Fruit fly (Drosophila melanogaster) whole organism, embryonic: ENCODE results near the gene shd.
A peak's percentile ranks its signal among the peaks of the same experiment; 100 is the strongest.

Experiments used
- Asciz ChIP-seq: fragments of 200-800 bp; sonication (Bioruptor generic); optimal IDR thresholded peaks from 2 replicates; lab custom pipeline; 2017; ENCODE audit warnings: missing biosample characterization, mild to moderate bottlenecking, missing genetic modification characterization, missing genetic modification reagents
- Atf-2 ChIP-seq: fragments of 200-800 bp; sonication (Bioruptor generic); optimal IDR thresholded peaks from 2 replicates; lab custom pipeline; 2016; ENCODE audit warnings: missing biosample characterization, missing genetic modification characterization
- Awh ChIP-seq: fragments of 200-800 bp; sonication (Bioruptor generic); IDR thresholded peaks from 2 replicates; pipeline ENCODE4, ENCODE4 v1.3.6; 2022; ENCODE audit warnings: missing biosample characterization, missing genetic modification characterization
- Blimp-1 ChIP-seq: fragments of 200-800 bp; sonication (Bioruptor generic); optimal IDR thresholded peaks from 3 replicates; lab custom pipeline; 2018; ENCODE audit warnings: missing biosample characterization, missing genetic modification characterization, mild to moderate bottlenecking, moderate library complexity, missing genetic modification reagents
- CG10543 ChIP-seq: fragments of 200-800 bp; sonication (Bioruptor generic); optimal IDR thresholded peaks from 3 replicates; lab custom pipeline; 2017; ENCODE audit warnings: missing biosample characterization, mild to moderate bottlenecking, missing genetic modification characterization, moderate library complexity
- CG11093 ChIP-seq: fragments of 200-800 bp; sonication (Bioruptor generic); IDR thresholded peaks from 3 replicates; pipeline ENCODE4 v1.3.6; 2022; ENCODE audit warnings: missing biosample characterization, missing genetic modification characterization
- CG11695 ChIP-seq: fragments of 200-800 bp; sonication (Bioruptor generic); IDR thresholded peaks from 3 replicates; pipeline ENCODE4 v1.3.6; 2022; ENCODE audit warnings: missing biosample characterization, missing genetic modification characterization
- CG11696 ChIP-seq: fragments of 200-800 bp; sonication (Bioruptor generic); IDR thresholded peaks from 2 replicates; pipeline ENCODE4 v1.3.6; 2022; ENCODE audit warnings: missing biosample characterization, missing genetic modification characterization
- CG13894 ChIP-seq: fragments of 200-800 bp; sonication (Bioruptor generic); optimal IDR thresholded peaks from 3 replicates; lab custom pipeline; 2018; ENCODE audit warnings: missing biosample characterization, mild to moderate bottlenecking, missing genetic modification characterization, moderate library complexity
- CG14667 ChIP-seq: fragments of 200-800 bp; sonication (Bioruptor generic); IDR thresholded peaks from 2 replicates; pipeline ENCODE4 v1.3.6; 2022; ENCODE audit warnings: missing biosample characterization, missing genetic modification characterization
- CG2129 ChIP-seq: fragments of 200-800 bp; sonication (Bioruptor generic); IDR thresholded peaks from 2 replicates; pipeline ENCODE4 v1.3.6; 2022; ENCODE audit warnings: missing biosample characterization, missing genetic modification characterization; ENCODE audit not compliant: partially characterized antibody
- CG33213 ChIP-seq: fragments of 200-800 bp; sonication (Bioruptor generic); optimal IDR thresholded peaks from 3 replicates; lab custom pipeline; 2016; ENCODE audit warnings: missing biosample characterization, missing genetic modification characterization
- CG3726 ChIP-seq: fragments of 200-800 bp; sonication (Bioruptor generic); IDR thresholded peaks from 3 replicates; pipeline ENCODE4, ENCODE4 v1.3.6; 2022; ENCODE audit warnings: missing biosample characterization, missing genetic modification characterization
- CG43689 ChIP-seq: fragments of 200-800 bp; sonication (Bioruptor generic); IDR thresholded peaks from 2 replicates; pipeline ENCODE4 v1.3.6; 2022; ENCODE audit warnings: missing biosample characterization, missing genetic modification characterization
- CG4424 ChIP-seq: fragments of 200-800 bp; sonication (Bioruptor generic); optimal IDR thresholded peaks from 3 replicates; lab custom pipeline; 2016; ENCODE audit warnings: missing biosample characterization, missing genetic modification characterization
- CG4854 ChIP-seq: fragments of 200-800 bp; sonication (Bioruptor generic); optimal IDR thresholded peaks from 2 replicates; lab custom pipeline; 2016; ENCODE audit warnings: missing biosample characterization, missing genetic modification characterization, inconsistent platforms
- CG7357 ChIP-seq: fragments of 200-800 bp; sonication (Bioruptor generic); IDR thresholded peaks from 3 replicates; pipeline ENCODE4 v1.3.6; 2022; ENCODE audit warnings: missing biosample characterization, missing genetic modification characterization
- CG9437 ChIP-seq: fragments of 200-800 bp; sonication (Bioruptor generic); optimal IDR thresholded peaks from 2 replicates; lab custom pipeline; 2018; ENCODE audit warnings: missing biosample characterization, mild to moderate bottlenecking, missing genetic modification characterization
- CTCF ChIP-seq: fragments of 200-800 bp; sonication (Bioruptor generic); optimal IDR thresholded peaks from 2 replicates; lab custom pipeline; 2017; ENCODE audit warnings: missing biosample characterization, mild to moderate bottlenecking, missing genetic modification characterization, moderate library complexity
- E2f2 ChIP-seq: fragments of 200-800 bp; sonication (Bioruptor generic); IDR thresholded peaks from 2 replicates; pipeline ENCODE4 v1.3.6; 2022; ENCODE audit warnings: missing biosample characterization, missing genetic modification characterization
- Ets65A ChIP-seq: fragments of 200-800 bp; sonication (Bioruptor generic); peaks from one replicate; lab custom pipeline; 2016; ENCODE audit warnings: missing biosample characterization, missing genetic modification characterization
- Gug ChIP-seq: fragments of 200-800 bp; sonication (Bioruptor generic); IDR thresholded peaks from 4 replicates; pipeline ENCODE4 v1.3.6; 2022; ENCODE audit warnings: missing biosample characterization, missing genetic modification characterization
- H2.0 ChIP-seq: fragments of 200-800 bp; sonication (Bioruptor generic); IDR thresholded peaks from 2 replicates; pipeline ENCODE4 v1.3.6; 2022; ENCODE audit warnings: missing biosample characterization, missing genetic modification characterization
- Hand ChIP-seq: fragments of 200-800 bp; sonication (Bioruptor generic); optimal IDR thresholded peaks from 2 replicates; lab custom pipeline; 2017; ENCODE audit warnings: mild to moderate bottlenecking, missing biosample characterization, missing genetic modification reagents, missing genetic modification characterization
- Hmr ChIP-seq: fragments of 200-800 bp; sonication (Bioruptor generic); optimal IDR thresholded peaks from 3 replicates; lab custom pipeline; 2017; ENCODE audit warnings: mild to moderate bottlenecking, missing biosample characterization, missing genetic modification reagents, missing genetic modification characterization
- Hsf ChIP-seq: fragments of 200-800 bp; sonication (Bioruptor generic); optimal IDR thresholded peaks from 3 replicates; lab custom pipeline; 2016; ENCODE audit warnings: missing biosample characterization, missing genetic modification characterization
- Nf-YA ChIP-seq: fragments of 200-800 bp; sonication (Bioruptor generic); IDR thresholded peaks from 2 replicates; pipeline ENCODE4 v1.3.6; 2022; ENCODE audit warnings: missing biosample characterization, missing genetic modification characterization
- Poxn ChIP-seq: fragments of 200-800 bp; sonication (Bioruptor generic); IDR thresholded peaks from 2 replicates; pipeline ENCODE4 v1.3.6; 2022; ENCODE audit warnings: missing biosample characterization, missing genetic modification characterization
- amos ChIP-seq: fragments of 200-800 bp; sonication (Bioruptor generic); IDR thresholded peaks from 2 replicates; pipeline ENCODE4 v1.3.6; 2022; ENCODE audit warnings: missing biosample characterization, missing genetic modification characterization; ENCODE audit not compliant: partially characterized antibody
- caup ChIP-seq: fragments of 200-800 bp; sonication (Bioruptor generic); optimal IDR thresholded peaks from 3 replicates; lab custom pipeline; 2017; ENCODE audit warnings: missing biosample characterization, mild to moderate bottlenecking, missing genetic modification characterization, moderate library complexity; ENCODE audit not compliant: severe bottlenecking
- da ChIP-seq: fragments of 200-800 bp; sonication (Bioruptor generic); optimal IDR thresholded peaks from 2 replicates; lab custom pipeline; 2016; ENCODE audit warnings: missing biosample characterization, missing genetic modification characterization
- dati ChIP-seq: fragments of 200-800 bp; sonication (Bioruptor generic); IDR thresholded peaks from 2 replicates; pipeline ENCODE4 v1.3.6; 2022; ENCODE audit warnings: missing biosample characterization, missing genetic modification characterization
- dpn ChIP-seq, 2 experiments: fragments of 200-800 bp; sonication (Bioruptor generic); optimal IDR thresholded peaks; 3 replicates each; lab custom pipeline; 2016; ENCODE audit warnings: missing biosample characterization in 2 of 2, missing genetic modification characterization in 2 of 2
- fd64A ChIP-seq: fragments of 200-800 bp; sonication (Bioruptor generic); optimal IDR thresholded peaks from 3 replicates; lab custom pipeline; 2018; ENCODE audit warnings: missing biosample characterization, mild to moderate bottlenecking, missing genetic modification characterization
- gem ChIP-seq: fragments of 200-800 bp; sonication (Bioruptor generic); optimal IDR thresholded peaks from 2 replicates; lab custom pipeline; 2019; ENCODE audit warnings: missing biosample characterization, mild to moderate bottlenecking, missing genetic modification characterization, moderate library complexity
- gro ChIP-seq: fragments of 200-800 bp; sonication (Bioruptor generic); optimal IDR thresholded peaks from 2 replicates; lab custom pipeline; 2016; ENCODE audit warnings: missing biosample characterization, missing genetic modification characterization
- her ChIP-seq: fragments of 200-800 bp; sonication (Bioruptor generic); optimal IDR thresholded peaks from 2 replicates; lab custom pipeline; 2016; ENCODE audit warnings: missing biosample characterization, missing genetic modification characterization
- hth ChIP-seq: fragments of >200 bp; optimal IDR thresholded peaks from 2 replicates; lab custom pipeline; 2017; ENCODE audit warnings: inconsistent platforms
- mld ChIP-seq: fragments of 200-800 bp; sonication (Bioruptor generic); IDR thresholded peaks from 3 replicates; pipeline ENCODE4 v1.3.6; 2022; ENCODE audit warnings: missing biosample characterization, missing genetic modification characterization; ENCODE audit not compliant: partially characterized antibody
- nerfin-1 ChIP-seq: fragments of 200-800 bp; sonication (Bioruptor generic); optimal IDR thresholded peaks from 3 replicates; lab custom pipeline; 2019; ENCODE audit warnings: missing biosample characterization, mild to moderate bottlenecking, missing genetic modification characterization, moderate library complexity
- pfk ChIP-seq: fragments of 200-800 bp; sonication (Bioruptor generic); optimal IDR thresholded peaks from 2 replicates; lab custom pipeline; 2018; ENCODE audit warnings: missing biosample characterization, mild to moderate bottlenecking, missing genetic modification characterization, moderate library complexity
- pum ChIP-seq: fragments of 200-800 bp; sonication (Bioruptor generic); optimal IDR thresholded peaks from 2 replicates; lab custom pipeline; 2016; ENCODE audit warnings: missing biosample characterization, missing genetic modification characterization
- sc ChIP-seq, 3 experiments: fragments of >200 bp in 2 of 3; fragments of 200-800 bp in 1 of 3; sonication (Bioruptor generic) in 1 of 3; optimal IDR thresholded peaks; 2 replicates in 2 of 3; 3 replicates in 1 of 3; lab custom pipeline; 2017; ENCODE audit warnings: mild to moderate bottlenecking in 1 of 3, missing biosample characterization in 1 of 3, missing genetic modification characterization in 1 of 3, missing genetic modification reagents in 1 of 3
- shn ChIP-seq: fragments of 200-800 bp; sonication (Bioruptor generic); optimal IDR thresholded peaks from 3 replicates; lab custom pipeline; 2016; ENCODE audit warnings: missing biosample characterization, missing genetic modification characterization
- sima ChIP-seq: fragments of 200-800 bp; sonication (Bioruptor generic); optimal IDR thresholded peaks from 2 replicates; lab custom pipeline; 2016; ENCODE audit warnings: missing biosample characterization, missing genetic modification characterization
- ssp ChIP-seq: fragments of 200-800 bp; sonication (Bioruptor generic); IDR thresholded peaks from 2 replicates; pipeline ENCODE4 v1.3.6; 2022; ENCODE audit warnings: missing biosample characterization, missing genetic modification characterization
- tll ChIP-seq, 2 experiments: fragments of 200-800 bp in 1 of 2; fragments of >200 bp in 1 of 2; sonication (Bioruptor generic) in 1 of 2; optimal IDR thresholded peaks; 2 replicates each; lab custom pipeline; 2017 to 2019; ENCODE audit warnings: missing biosample characterization in 2 of 2, missing genetic modification characterization in 2 of 2, mild to moderate bottlenecking in 1 of 2, moderate library complexity in 1 of 2
- ttk ChIP-seq: fragments of 200-800 bp; sonication (Bioruptor generic); IDR thresholded peaks from 2 replicates; pipeline ENCODE4 v2.1.2; 2022; ENCODE audit warnings: missing biosample characterization, missing genetic modification characterization
- vfl ChIP-seq: fragments of 200-800 bp; sonication (Bioruptor generic); optimal IDR thresholded peaks from 2 replicates; lab custom pipeline; 2016; ENCODE audit warnings: missing biosample characterization, missing genetic modification characterization
- wek ChIP-seq: fragments of 200-800 bp; sonication (Bioruptor generic); optimal IDR thresholded peaks from 3 replicates; lab custom pipeline; 2018; ENCODE audit warnings: missing biosample characterization, mild to moderate bottlenecking, missing genetic modification characterization, moderate library complexity

The shd gene

DNA sequence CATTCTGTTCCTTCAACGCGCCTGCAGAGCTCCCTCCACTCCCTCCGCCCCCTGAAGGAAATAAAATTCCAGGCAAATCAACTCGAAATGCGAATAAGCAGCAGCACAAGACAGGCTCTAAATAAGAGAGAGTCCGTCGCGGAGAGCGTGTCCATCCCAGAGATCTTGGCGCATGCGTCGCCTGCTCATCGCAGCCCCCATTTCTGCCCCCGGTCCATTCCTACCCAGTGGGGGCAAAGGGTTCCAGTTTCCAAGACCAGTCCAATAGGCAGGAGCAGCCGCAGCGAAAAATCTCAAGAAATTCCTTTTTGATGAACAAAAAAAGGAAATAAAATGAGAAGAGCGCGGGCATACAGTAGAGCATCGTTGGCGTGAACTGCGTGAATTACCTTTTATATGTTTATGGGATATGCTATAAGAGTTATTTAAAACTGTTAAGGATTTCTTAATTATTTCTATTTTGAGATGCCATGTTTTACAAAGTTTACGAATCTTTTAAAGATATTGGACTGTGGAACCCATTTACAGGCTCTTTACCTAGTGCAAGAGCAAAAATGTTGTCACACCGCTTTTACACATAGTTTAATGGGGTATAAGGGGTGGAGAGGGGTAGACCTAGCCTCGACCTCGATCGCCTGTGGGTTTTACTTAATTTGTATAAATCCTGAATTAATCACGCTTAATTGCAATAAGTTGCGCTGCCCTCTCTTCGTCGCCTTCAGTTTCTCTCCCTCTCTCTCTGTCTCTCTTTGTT is 19.9 kb downstream of the shd start (continued):
- TF ChIP-seq CG2129 (no peak), fd64A (GFP tag; lab: Kevin White, UChicago) (no peak), tll (GFP tag; optimal IDR thresholded peaks at IDR 0.05; lab: Kevin White, UChicago) (no peak), her (GFP tag; lab: Kevin White, UChicago) (no peak), sima (GFP tag; lab: Kevin White, UChicago) (no peak), CG4854 (GFP tag; lab: Kevin White, UChicago) (no peak), Hmr (GFP tag; lab: Kevin White, UChicago) (no peak), dati (GFP tag; lab: Robert Waterston, UW) (no peak), Gug (no peak), CG13894 (no peak), wek (GFP tag; lab: Kevin White, UChicago) (no peak), gem (tag; lab: Kevin White, UChicago) (peak; percentile 66), hth (lab: Kevin White, UChicago) (no peak), pfk (GFP tag; lab: Kevin White, UChicago) (no peak), CG4424 (peak; percentile 8), vfl (no peak), Hsf (GFP tag; lab: Kevin White, UChicago) (peak; percentile 20), CG43689 (GFP tag; lab: Robert Waterston, UW) (no peak), Poxn (GFP tag; lab: Robert Waterston, UW) (no peak), mld (GFP tag; lab: Robert Waterston, UW) (no peak), caup (GFP tag; lab: Kevin White, UChicago) (no peak), CG11696 (GFP tag; lab: Robert Waterston, UW) (no peak), sc (optimal IDR thresholded peaks at IDR 0.05; lab: Kevin White, UChicago) (no peak), sc (GFP tag; optimal IDR thresholded peaks at IDR 0.05; lab: Kevin White, UChicago) (no peak), CG33213 (GFP tag; lab: Kevin White, UChicago) (peak; percentile 27), ssp (peak; percentile 44; the same call in 1 of the 2 replicates), Ets65A (GFP tag; lab: Kevin White, UChicago) (peak; percentile 21), da (GFP tag; lab: Kevin White, UChicago) (no peak), Hand (GFP tag; lab: Kevin White, UChicago) (no peak), pum (no peak), CG7357 (GFP tag; lab: Robert Waterston, UW) (no peak), CG14667 (GFP tag; lab: Robert Waterston, UW) (peak; percentile 16; the same call in 1 of the 2 replicates), H2.0 (GFP tag; lab: Robert Waterston, UW) (no peak), nerfin-1 (tag; lab: Kevin White, UChicago) (no peak), Asciz (no peak), amos (no peak), Blimp-1 (GFP tag; lab: Kevin White, UChicago) (peak; percentile 33), Awh (no peak; the same call in 1 of the 2 replicates), shn (GFP tag; lab: Kevin White, UChicago) (no peak), CG3726 (GFP tag; lab: Robert Waterston, UW) (no peak), CTCF (GFP tag; lab: Kevin White, UChicago) (no peak), gro (GFP tag; lab: Kevin White, UChicago) (no peak), ttk (peak; percentile 9; the same call in 1 of the 2 replicates), dpn (GFP tag; optimal IDR thresholded peaks at IDR 0.05; lab: Kevin White, UChicago) (peak; percentile 2 to 14), CG11695 (GFP tag; lab: Robert Waterston, UW) (peak; percentile 42; the same call in 1 of the 3 replicates), CG11093 (GFP tag; lab: Robert Waterston, UW) (no peak), Atf-2 (peak; percentile 17), CG10543 (GFP tag; lab: Kevin White, UChicago) (no peak), CG9437 (GFP tag; lab: Kevin White, UChicago) (no peak), Nf-YA (GFP tag; lab: Robert Waterston, UW) (peak; percentile 15; the same call in 1 of the 2 replicates), E2f2 (GFP tag; lab: Robert Waterston, UW) (peak; percentile 23; the same call in 1 of the 2 replicates)
